Worm (Caenorhabditis elegans): ENCODE results near the gene rps-30.

ce11 chrV:7745386-7745785 lies 31.0 kb upstream of the rps-30 start:
- TF ChIP-seq ceh-83 (GFP tag; optimal IDR thresholded peaks at IDR 0.05) (no peak), mls-2 (tag; optimal IDR thresholded peaks at IDR 0.05) (no peak)

All from whole organism, mixed stage, embryonic.